Worm (Caenorhabditis elegans) whole organism, L3 larva: ENCODE measurements around the gene srbc-31.

Experiments used
- daf-12 ChIP-seq: fragments of 150-350 bp; optimal IDR thresholded peaks from 2 replicates; lab custom pipeline; 2014; ENCODE audit warnings: missing biosample characterization, missing genetic modification reagents, missing genetic modification characterization
- lin-15B ChIP-seq: fragments of 150-350 bp; optimal IDR thresholded peaks from 2 replicates; lab custom pipeline; 2014; ENCODE audit warnings: missing biosample characterization, missing genetic modification characterization
- mdl-1 ChIP-seq: fragments of 150-350 bp; optimal IDR thresholded peaks from 2 replicates; lab custom pipeline; 2014; ENCODE audit warnings: missing biosample characterization, missing genetic modification characterization
- nhr-12 ChIP-seq: fragments of 150-350 bp; optimal IDR thresholded peaks from 2 replicates; lab custom pipeline; 2014; ENCODE audit warnings: missing biosample characterization, missing genetic modification characterization
- nhr-77 ChIP-seq: fragments of 150-350 bp; optimal IDR thresholded peaks from 2 replicates; lab custom pipeline; 2014; ENCODE audit warnings: missing biosample characterization, missing genetic modification characterization
- pha-4 ChIP-seq: fragments of 150-350 bp; optimal IDR thresholded peaks from 2 replicates; lab custom pipeline; 2014; ENCODE audit warnings: missing biosample characterization, missing genetic modification reagents, missing genetic modification characterization
- sea-2 ChIP-seq: fragments of 150-350 bp; sonication (generic microtip); optimal IDR thresholded peaks from 4 replicates; lab custom pipeline; 2014; ENCODE audit warnings: missing biosample characterization, missing genetic modification reagents, missing genetic modification characterization
- skn-1 ChIP-seq: fragments of 150-350 bp; optimal IDR thresholded peaks from 2 replicates; lab custom pipeline; 2014; ENCODE audit warnings: missing biosample characterization, missing genetic modification characterization
- unc-62 ChIP-seq: fragments of 150-350 bp; sonication (generic microtip); optimal IDR thresholded peaks from 4 replicates; lab custom pipeline; 2014; ENCODE audit warnings: missing biosample characterization, missing genetic modification reagents, missing genetic modification characterization
- ztf-4 ChIP-seq: fragments of 150-350 bp; optimal IDR thresholded peaks from 2 replicates; lab custom pipeline; 2014; ENCODE audit warnings: missing biosample characterization, missing genetic modification characterization

- no peak for TF ChIP-seq lin-15B (tag; lab: Kevin White, UChicago)
- no peak for TF ChIP-seq unc-62 (GFP tag; lab: Kevin White, UChicago)
- no peak for TF ChIP-seq pha-4 (tag; lab: Kevin White, UChicago)
- TF ChIP-seq sea-2 (GFP tag; lab: Kevin White, UChicago): no peak
- no peak for TF ChIP-seq nhr-77 (tag; lab: Kevin White, UChicago)
- no peak for TF ChIP-seq mdl-1 (tag; lab: Kevin White, UChicago)
- no peak for TF ChIP-seq ztf-4
- TF ChIP-seq daf-12: no peak
- no peak for TF ChIP-seq skn-1
- no peak for TF ChIP-seq nhr-12 (tag; lab: Kevin White, UChicago)
Observed at ce11 chrV:3512381-3512780, 35.0 kb upstream of the srbc-31 start, which contains the start of gene str-226.
